Worm (Caenorhabditis elegans) whole organism, L1 larva: Measurements from ENCODE around the gene pha-4.

Experiments
- aly-2 ChIP-seq: fragments of 150-350 bp; optimal IDR thresholded peaks from 2 replicates; lab custom pipeline; 2014; ENCODE audit warnings: missing biosample characterization, missing genetic modification characterization
- ceh-8 ChIP-seq: fragments of 200-800 bp; sonication (Bioruptor generic); optimal IDR thresholded peaks from 2 replicates; lab custom pipeline; 2018; ENCODE audit warnings: mild to moderate bottlenecking, missing genetic modification characterization, moderate library complexity, missing compliant biosample characterization
- dsc-1 ChIP-seq: sonication (generic microtip); optimal IDR thresholded peaks from 2 replicates; lab custom pipeline; 2016; ENCODE audit warnings: mild to moderate bottlenecking, missing genetic modification characterization, missing compliant biosample characterization
- egl-27 ChIP-seq, 2 experiments: fragments of 150-350 bp in 1 of 2; sonication (generic microtip); optimal IDR thresholded peaks; 3 replicates each; lab custom pipeline; 2017 to 2018; ENCODE audit warnings: missing biosample characterization in 2 of 2, missing genetic modification characterization in 2 of 2, missing genetic modification reagents in 2 of 2
- fos-1 ChIP-seq: fragments of 150-350 bp; optimal IDR thresholded peaks from 2 replicates; lab custom pipeline; 2014; ENCODE audit warnings: missing biosample characterization, missing genetic modification characterization
- lir-3 ChIP-seq: sonication (generic microtip); optimal IDR thresholded peaks from 2 replicates; lab custom pipeline; 2016; ENCODE audit warnings: mild to moderate bottlenecking, missing genetic modification characterization, moderate library complexity, missing compliant biosample characterization; ENCODE audit not compliant: poor library complexity
- pqm-1 ChIP-seq: sonication (generic microtip); optimal IDR thresholded peaks from 3 replicates; lab custom pipeline; 2017; ENCODE audit warnings: missing biosample characterization, missing genetic modification characterization
- rnt-1 ChIP-seq: sonication (generic microtip); optimal IDR thresholded peaks from 2 replicates; lab custom pipeline; 2016; ENCODE audit warnings: mild to moderate bottlenecking, missing genetic modification characterization, moderate library complexity, missing compliant biosample characterization
- tbx-2 ChIP-seq: sonication (generic microtip); optimal IDR thresholded peaks from 2 replicates; lab custom pipeline; 2016; ENCODE audit warnings: missing genetic modification characterization, missing compliant biosample characterization
- unc-30 ChIP-seq: sonication (generic microtip); optimal IDR thresholded peaks from 2 replicates; lab custom pipeline; 2017; ENCODE audit warnings: missing biosample characterization, missing genetic modification characterization
- unc-86 ChIP-seq: sonication (generic microtip); optimal IDR thresholded peaks from 2 replicates; lab custom pipeline; 2016; ENCODE audit warnings: missing genetic modification characterization, missing compliant biosample characterization

DNA sequence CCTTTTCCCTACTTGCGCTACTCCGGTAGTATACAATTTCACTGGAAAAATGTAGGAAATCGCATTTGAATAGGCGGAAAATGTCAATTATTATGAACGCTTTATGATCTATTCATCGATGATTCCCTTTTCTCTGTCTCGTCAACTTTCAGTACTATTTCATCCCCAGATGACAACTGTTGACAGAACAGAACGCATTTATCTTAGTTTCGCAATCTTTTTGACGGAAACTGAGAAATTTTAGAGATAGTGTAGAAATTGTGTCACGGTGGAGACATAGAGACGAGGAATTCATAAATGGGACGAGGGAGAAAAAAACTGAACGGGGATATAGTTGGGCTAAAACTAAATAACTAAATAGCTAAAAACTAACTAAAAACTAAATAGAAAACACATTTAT is 18.9 kb downstream of the pha-4 start:
- TF ChIP-seq tbx-2 (tag; lab: Kevin White, UChicago) (no peak), rnt-1 (tag; lab: Kevin White, UChicago) (peak; percentile 52), fos-1 (tag; lab: Kevin White, UChicago) (no peak), pqm-1 (tag; lab: Kevin White, UChicago) (no peak), lir-3 (tag; lab: Kevin White, UChicago) (no peak), unc-30 (tag; lab: Kevin White, UChicago) (no peak), ceh-8 (GFP tag; lab: Kevin White, UChicago) (no peak), dsc-1 (tag; lab: Kevin White, UChicago) (no peak), unc-86 (tag; lab: Kevin White, UChicago) (no peak), aly-2 (no peak), egl-27 (tag; optimal IDR thresholded peaks at IDR 0.05; lab: Kevin White, UChicago) (no peak)
